Worm (Caenorhabditis elegans) whole organism, L3 larva: ENCODE measurements around the gene fbxb-60.

Experiments
- aly-2 ChIP-seq: fragments of 150-350 bp; optimal IDR thresholded peaks from 2 replicates; lab custom pipeline; 2014; ENCODE audit warnings: missing biosample characterization, missing genetic modification characterization
- ama-1 ChIP-seq: fragments of 150-350 bp; optimal IDR thresholded peaks from 2 replicates; lab custom pipeline; 2018
- ceh-9 ChIP-seq: sonication (generic microtip); optimal IDR thresholded peaks from 2 replicates; lab custom pipeline; 2018; ENCODE audit warnings: missing biosample characterization, missing genetic modification characterization
- egl-27 ChIP-seq: sonication (generic microtip); optimal IDR thresholded peaks from 4 replicates; lab custom pipeline; 2017; ENCODE audit warnings: missing biosample characterization, missing genetic modification reagents, missing genetic modification characterization
- fos-1 ChIP-seq: fragments of 150-350 bp; optimal IDR thresholded peaks from 2 replicates; lab custom pipeline; 2014; ENCODE audit warnings: missing biosample characterization, missing genetic modification characterization
- nhr-11 ChIP-seq: fragments of 150-350 bp; optimal IDR thresholded peaks from 2 replicates; lab custom pipeline; 2014; ENCODE audit warnings: missing biosample characterization, missing genetic modification characterization
- nhr-12 ChIP-seq: fragments of 150-350 bp; optimal IDR thresholded peaks from 2 replicates; lab custom pipeline; 2014; ENCODE audit warnings: missing biosample characterization, missing genetic modification characterization
- nhr-23 ChIP-seq: fragments of 150-350 bp; optimal IDR thresholded peaks from 2 replicates; lab custom pipeline; 2014; ENCODE audit warnings: missing biosample characterization, missing genetic modification reagents, missing genetic modification characterization
- nhr-237 ChIP-seq: fragments of 150-350 bp; optimal IDR thresholded peaks from 2 replicates; lab custom pipeline; 2014; ENCODE audit warnings: missing biosample characterization, missing genetic modification characterization
- nhr-28 ChIP-seq: fragments of 150-350 bp; optimal IDR thresholded peaks from 2 replicates; lab custom pipeline; 2014; ENCODE audit warnings: missing biosample characterization, missing genetic modification characterization
- nhr-77 ChIP-seq: fragments of 150-350 bp; optimal IDR thresholded peaks from 2 replicates; lab custom pipeline; 2014; ENCODE audit warnings: missing biosample characterization, missing genetic modification characterization
- snpc-4 ChIP-seq: fragments of 150-350 bp; optimal IDR thresholded peaks from 2 replicates; lab custom pipeline; 2014; ENCODE audit warnings: missing biosample characterization, missing genetic modification characterization
- tbx-2 ChIP-seq: sonication (generic microtip); optimal IDR thresholded peaks from 2 replicates; lab custom pipeline; 2016; ENCODE audit warnings: mild to moderate bottlenecking, missing genetic modification characterization, missing compliant biosample characterization
- unc-39 ChIP-seq: sonication (generic microtip); optimal IDR thresholded peaks from 4 replicates; lab custom pipeline; 2017; ENCODE audit warnings: missing biosample characterization, missing genetic modification characterization

DNA sequence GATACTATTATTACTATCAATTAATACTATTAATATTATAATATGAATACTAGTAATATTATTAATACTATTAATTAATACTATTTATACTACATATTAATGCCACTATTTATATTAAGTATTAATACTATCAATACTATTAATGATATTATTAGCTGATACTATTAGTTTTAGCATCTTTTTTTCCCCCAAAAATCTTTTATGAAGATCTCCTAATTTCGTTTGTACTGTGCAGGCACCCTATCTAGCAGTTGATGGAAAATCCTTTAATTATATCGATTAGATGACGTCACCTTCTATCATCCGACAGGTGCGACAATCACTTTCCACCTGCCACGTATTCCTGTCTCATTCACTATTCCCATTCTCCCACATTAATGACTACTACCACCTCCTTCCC, 31.7 kb downstream of the fbxb-60 start, which contains the start of gene fbxb-65:
- no peak for TF ChIP-seq tbx-2 (tag; lab: Kevin White, UChicago)
- no peak for TF ChIP-seq ama-1
- no peak for TF ChIP-seq snpc-4 (tag; lab: Kevin White, UChicago)
- no peak for TF ChIP-seq nhr-23 (tag; lab: Kevin White, UChicago)
- TF ChIP-seq nhr-12 (tag; lab: Kevin White, UChicago), result no peak
- no peak for TF ChIP-seq ceh-9 (tag; lab: Kevin White, UChicago)
- no peak for TF ChIP-seq fos-1 (tag; lab: Kevin White, UChicago)
- no peak for TF ChIP-seq nhr-11 (tag; lab: Kevin White, UChicago)
- no peak for TF ChIP-seq unc-39 (tag; lab: Kevin White, UChicago)
- no peak for TF ChIP-seq egl-27 (tag; lab: Kevin White, UChicago)
- no peak for TF ChIP-seq nhr-77 (tag; lab: Kevin White, UChicago)
- no peak for TF ChIP-seq nhr-28
- no peak for TF ChIP-seq aly-2 (tag; lab: Kevin White, UChicago)
- TF ChIP-seq nhr-237 (tag; lab: Kevin White, UChicago), result no peak
